Fruit fly (Drosophila melanogaster): ENCODE results near the gene CG13005.

CG13005 gene

DNA sequence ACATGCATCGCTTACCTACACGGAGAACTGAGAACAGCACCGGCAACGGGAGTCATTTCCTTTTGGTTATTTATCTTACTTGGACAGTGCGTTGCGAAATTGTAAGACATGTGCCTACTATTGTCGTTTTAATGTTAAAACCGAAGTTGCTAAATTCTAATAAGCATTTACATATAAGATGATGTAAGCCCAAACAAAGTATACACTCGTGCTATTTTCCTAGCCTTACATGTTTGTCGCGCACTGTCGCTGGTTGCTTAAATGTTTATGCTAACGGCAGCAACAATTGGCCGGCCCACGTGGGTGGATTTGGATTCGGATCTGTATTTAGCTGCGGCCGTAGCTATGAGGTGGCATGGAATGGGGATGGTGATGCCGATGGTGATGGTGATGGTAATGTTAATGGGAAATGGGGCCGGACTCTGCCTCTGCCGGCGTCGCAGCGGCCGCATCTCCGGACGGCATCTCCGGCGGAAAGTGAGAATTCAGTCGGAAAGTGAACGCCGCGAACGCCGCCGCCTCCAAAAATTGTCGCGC lies 7.8 kb downstream of the CG13005 start, which contains the start of gene CG4829 (continued):
- peak; percentile 86; the same call in 2 of the 3 replicates for TF ChIP-seq gce (GFP tag; IDR thresholded peaks at IDR 0.05)
- TF ChIP-seq crp (GFP tag; optimal IDR thresholded peaks at IDR 0.05): peak in 1 of 2 experiments; percentile 38
- peak; percentile 43 for TF ChIP-seq CG10431 (GFP tag; optimal IDR thresholded peaks at IDR 0.05)
- peak; percentile 81 for TF ChIP-seq CG7786 (GFP tag; optimal IDR thresholded peaks at IDR 0.05)
- peak; percentile 84 for TF ChIP-seq CG9932 (GFP tag; IDR thresholded peaks at IDR 0.05)
- peak; percentile 79 for TF ChIP-seq pnt (GFP tag; optimal IDR thresholded peaks at IDR 0.05)
- TF ChIP-seq dati (GFP tag; IDR thresholded peaks at IDR 0.05): peak; percentile 78
- peak; percentile 84 for TF ChIP-seq CG10543 (GFP tag; optimal IDR thresholded peaks at IDR 0.05)
- peak; percentile 43; the same call in 1 of the 2 replicates for TF ChIP-seq CG4404 (GFP tag; IDR thresholded peaks at IDR 0.05)
- peak; percentile 58; the same call in 1 of the 3 replicates for TF ChIP-seq CG7357 (GFP tag; IDR thresholded peaks at IDR 0.05)
- peak; percentile 64 for TF ChIP-seq Gsc (GFP tag; IDR thresholded peaks at IDR 0.05)
- peak; percentile 81 for TF ChIP-seq sens-2 (GFP tag; IDR thresholded peaks at IDR 0.05)
- peak; percentile 77 for TF ChIP-seq CG11723 (GFP tag; optimal IDR thresholded peaks at IDR 0.05)
- TF ChIP-seq CG10366 (GFP tag; IDR thresholded peaks at IDR 0.05): peak; percentile 87
- TF ChIP-seq Camta (GFP tag; optimal IDR thresholded peaks at IDR 0.05): peak; percentile 70
- peak; percentile 88 for TF ChIP-seq H2.0 (GFP tag; IDR thresholded peaks at IDR 0.05)
- TF ChIP-seq bbx (GFP tag; IDR thresholded peaks at IDR 0.05; ENCODE audit: partially characterized antibody): no peak
- TF ChIP-seq dimm (GFP tag; IDR thresholded peaks at IDR 0.05): peak; percentile 48; the same call in 1 of the 2 replicates
- peak; percentile 78 for TF ChIP-seq CG10959 (GFP tag; IDR thresholded peaks at IDR 0.05)
- TF ChIP-seq sqz (GFP tag; optimal IDR thresholded peaks at IDR 0.05): peak; percentile 88
- no peak for TF ChIP-seq dan (GFP tag; IDR thresholded peaks at IDR 0.05)
- TF ChIP-seq HmgD (GFP tag; optimal IDR thresholded peaks at IDR 0.05): peak; percentile 19
- peak; percentile 67 for TF ChIP-seq Vsx1 (GFP tag; optimal IDR thresholded peaks at IDR 0.05)
- TF ChIP-seq CG3407 (GFP tag; optimal IDR thresholded peaks at IDR 0.05): peak; percentile 75
- peak; percentile 87 for TF ChIP-seq Mrtf (GFP tag; IDR thresholded peaks at IDR 0.05)
- TF ChIP-seq Eip74EF (GFP tag; optimal IDR thresholded peaks at IDR 0.05): peak in 1 of 2 experiments; percentile 85
- peak; percentile 84 for TF ChIP-seq ara (GFP tag; IDR thresholded peaks at IDR 0.05)
- TF ChIP-seq CG4707 (GFP tag; optimal IDR thresholded peaks at IDR 0.05): peak; percentile 74
- peak; percentile 15; the same call in 1 of the 2 replicates for TF ChIP-seq CG10321 (GFP tag; IDR thresholded peaks at IDR 0.05)
- peak; percentile 76 for TF ChIP-seq Fer2 (tag; optimal IDR thresholded peaks at IDR 0.05)
- peak; percentile 69 for TF ChIP-seq cato (GFP tag; optimal IDR thresholded peaks at IDR 0.05; ENCODE audit: borderline replicate concordance)
- peak; percentile 89 for TF ChIP-seq CG10209 (GFP tag; optimal IDR thresholded peaks at IDR 0.05)
- peak; percentile 71 for TF ChIP-seq CG4282 (GFP tag; optimal IDR thresholded peaks at IDR 0.05)
- peak; percentile 86 for TF ChIP-seq MTF-1 (GFP tag; optimal IDR thresholded peaks at IDR 0.05; ENCODE audit: borderline replicate concordance)
- TF ChIP-seq CG13123 (GFP tag; optimal IDR thresholded peaks at IDR 0.05): peak; percentile 66
- peak; percentile 77 for TF ChIP-seq cwo (GFP tag; optimal IDR thresholded peaks at IDR 0.05)
- peak; percentile 79 for TF ChIP-seq klu (GFP tag; IDR thresholded peaks at IDR 0.05)
- peak; percentile 83 for TF ChIP-seq CG31224 (GFP tag; IDR thresholded peaks at IDR 0.05)
- TF ChIP-seq CG3281 (GFP tag; optimal IDR thresholded peaks at IDR 0.05): peak; percentile 82
- peak in 1 of 2 experiments; percentile 61 for TF ChIP-seq Hr78 (GFP tag; optimal IDR thresholded peaks at IDR 0.05)
- TF ChIP-seq sima (GFP tag; optimal IDR thresholded peaks at IDR 0.05): peak; percentile 68
- peak; percentile 88 for TF ChIP-seq CG4820 (GFP tag; optimal IDR thresholded peaks at IDR 0.05)
- peak; percentile 79 for TF ChIP-seq ssp (GFP tag; IDR thresholded peaks at IDR 0.05)
- peak; percentile 79 for TF ChIP-seq CG12299 (tag; optimal IDR thresholded peaks at IDR 0.05)
- TF ChIP-seq inv (GFP tag; IDR thresholded peaks at IDR 0.05; ENCODE audit: partially characterized antibody): no peak
- peak; percentile 94 for TF ChIP-seq dmrt99B (tag; optimal IDR thresholded peaks at IDR 0.05)
- TF ChIP-seq CG11093 (GFP tag; IDR thresholded peaks at IDR 0.05): peak; percentile 61; the same call in 1 of the 3 replicates
- no peak for TF ChIP-seq chinmo (GFP tag; IDR thresholded peaks at IDR 0.05; ENCODE audit: partially characterized antibody)
- TF ChIP-seq CG1024 (GFP tag; IDR thresholded peaks at IDR 0.05): peak; percentile 59

All from whole organism, embryonic.